Worm (Caenorhabditis elegans) whole organism, L4/young adult: ENCODE measurements around the gene ikke-1.

Experiments
- dao-5 ChIP-seq: sonication (generic microtip); optimal IDR thresholded peaks from 2 replicates; lab custom pipeline; 2016; ENCODE audit warnings: missing genotype, missing genetic modification characterization, moderate library complexity, missing compliant biosample characterization
- him-1 ChIP-seq: sonication (generic microtip); optimal IDR thresholded peaks from 2 replicates; lab custom pipeline; 2016; ENCODE audit warnings: missing genotype, missing genetic modification reagents, missing genetic modification characterization, missing compliant biosample characterization

ce11 chrIII:9004658-9005057, 45.8 kb downstream of the ikke-1 start:
- TF ChIP-seq dao-5 (tag; lab: Kevin White, UChicago) (no peak), him-1 (tag; lab: Kevin White, UChicago) (no peak)
